Worm (Caenorhabditis elegans) whole organism, late embryonic: ENCODE data around the gene col-123.

Experiments
- F13H6.1 ChIP-seq: sonication (generic microtip); optimal IDR thresholded peaks from 2 replicates; lab custom pipeline; 2016; ENCODE audit warnings: missing genetic modification characterization, missing compliant biosample characterization
- K02D7.2 ChIP-seq: sonication (generic microtip); optimal IDR thresholded peaks from 2 replicates; lab custom pipeline; 2017; ENCODE audit warnings: mild to moderate bottlenecking, missing genetic modification characterization, missing compliant biosample characterization
- K09A11.1 ChIP-seq: sonication (generic microtip); optimal IDR thresholded peaks from 2 replicates; lab custom pipeline; 2017; ENCODE audit warnings: antibody characterized with exemption, mild to moderate bottlenecking, missing genetic modification characterization, missing compliant biosample characterization; ENCODE audit not compliant: insufficient read depth
- Y22D7AL.16 ChIP-seq: sonication (generic microtip); optimal IDR thresholded peaks from 2 replicates; lab custom pipeline; 2016; ENCODE audit warnings: missing genetic modification characterization, missing compliant biosample characterization
- ahr-1 ChIP-seq: sonication (generic microtip); optimal IDR thresholded peaks from 2 replicates; lab custom pipeline; 2016; ENCODE audit warnings: missing genetic modification characterization, missing compliant biosample characterization
- ama-1 ChIP-seq: fragments of 150-350 bp; optimal IDR thresholded peaks from 2 replicates; lab custom pipeline; 2014
- ceh-22 ChIP-seq: sonication (generic microtip); optimal IDR thresholded peaks from 2 replicates; lab custom pipeline; 2017; ENCODE audit warnings: missing biosample characterization, missing genetic modification characterization
- ceh-34 ChIP-seq: sonication (generic microtip); optimal IDR thresholded peaks from 2 replicates; lab custom pipeline; 2016; ENCODE audit warnings: mild to moderate bottlenecking, missing genetic modification characterization, missing compliant biosample characterization
- ceh-45 ChIP-seq: fragments of 200-800 bp; sonication (Bioruptor generic); IDR thresholded peaks from 2 replicates; pipeline ENCODE4 v1.3.6; 2022; ENCODE audit warnings: missing genetic modification reagents, missing genetic modification characterization, missing compliant biosample characterization
- ceh-48 ChIP-seq: sonication (generic microtip); optimal IDR thresholded peaks from 2 replicates; lab custom pipeline; 2016; ENCODE audit warnings: missing genetic modification characterization, inconsistent platforms, missing compliant biosample characterization
- ceh-9 ChIP-seq: sonication (generic microtip); optimal IDR thresholded peaks from 2 replicates; lab custom pipeline; 2016; ENCODE audit warnings: mild to moderate bottlenecking, missing genetic modification characterization, inconsistent platforms, missing compliant biosample characterization
- che-1 ChIP-seq: sonication (generic microtip); optimal IDR thresholded peaks from 2 replicates; lab custom pipeline; 2016; ENCODE audit warnings: mild to moderate bottlenecking, missing genetic modification characterization, missing compliant biosample characterization
- dve-1 ChIP-seq: sonication (generic microtip); optimal IDR thresholded peaks from 2 replicates; lab custom pipeline; 2017; ENCODE audit warnings: antibody characterized with exemption, mild to moderate bottlenecking, missing genetic modification characterization, missing compliant biosample characterization
- elt-4 ChIP-seq: sonication (generic microtip); optimal IDR thresholded peaks from 2 replicates; lab custom pipeline; 2016; ENCODE audit warnings: missing genetic modification characterization, missing compliant biosample characterization
- ets-4 ChIP-seq: sonication (generic microtip); optimal IDR thresholded peaks from 2 replicates; lab custom pipeline; 2016; ENCODE audit warnings: missing genetic modification characterization, missing compliant biosample characterization
- eyg-1 ChIP-seq: sonication (generic microtip); optimal IDR thresholded peaks from 2 replicates; lab custom pipeline; 2016; ENCODE audit warnings: missing genotype, missing genetic modification characterization, missing compliant biosample characterization
- fkh-10 ChIP-seq: fragments of 150-350 bp; optimal IDR thresholded peaks from 2 replicates; lab custom pipeline; 2014; ENCODE audit warnings: missing biosample characterization, missing genetic modification reagents, missing genetic modification characterization
- fkh-6 ChIP-seq: sonication (generic microtip); optimal IDR thresholded peaks from 2 replicates; lab custom pipeline; 2016; ENCODE audit warnings: missing genetic modification characterization, missing compliant biosample characterization
- hlh-8 ChIP-seq: sonication (generic microtip); optimal IDR thresholded peaks from 2 replicates; lab custom pipeline; 2016; ENCODE audit warnings: missing genotype, missing genetic modification characterization, missing compliant biosample characterization
- lim-6 ChIP-seq: sonication (generic microtip); optimal IDR thresholded peaks from 2 replicates; lab custom pipeline; 2016; ENCODE audit warnings: missing genetic modification characterization, missing compliant biosample characterization
- madf-2 ChIP-seq: sonication (generic microtip); optimal IDR thresholded peaks from 2 replicates; lab custom pipeline; 2017; ENCODE audit warnings: missing genetic modification characterization, missing compliant biosample characterization
- mec-3 ChIP-seq: sonication (generic microtip); optimal IDR thresholded peaks from 2 replicates; lab custom pipeline; 2016; ENCODE audit warnings: borderline replicate concordance, missing genetic modification characterization, missing compliant biosample characterization
- nhr-11 ChIP-seq: fragments of 150-350 bp; optimal IDR thresholded peaks from 2 replicates; lab custom pipeline; 2014; ENCODE audit warnings: missing biosample characterization, missing genetic modification characterization
- nhr-232 ChIP-seq: sonication (generic microtip); optimal IDR thresholded peaks from 2 replicates; lab custom pipeline; 2016; ENCODE audit warnings: missing genetic modification characterization, missing compliant biosample characterization
- npax-4 ChIP-seq: sonication (generic microtip); optimal IDR thresholded peaks from 2 replicates; lab custom pipeline; 2016; ENCODE audit warnings: missing genetic modification characterization, missing compliant biosample characterization
- odd-2 ChIP-seq: sonication (generic microtip); optimal IDR thresholded peaks from 2 replicates; lab custom pipeline; 2017; ENCODE audit warnings: antibody characterized with exemption, mild to moderate bottlenecking, missing genetic modification characterization, missing compliant biosample characterization
- pag-3 ChIP-seq: sonication (generic microtip); optimal IDR thresholded peaks from 2 replicates; lab custom pipeline; 2016; ENCODE audit warnings: missing compliant biosample characterization, missing genetic modification characterization, borderline replicate concordance
- pat-9 ChIP-seq: fragments of 200-800 bp; sonication (Bioruptor generic); optimal IDR thresholded peaks from 2 replicates; lab custom pipeline; 2018; ENCODE audit warnings: mild to moderate bottlenecking, missing genetic modification characterization, moderate library complexity, missing compliant biosample characterization
- pax-1 ChIP-seq: fragments of 150-350 bp; optimal IDR thresholded peaks from 2 replicates; lab custom pipeline; 2014; ENCODE audit warnings: missing biosample characterization, missing genetic modification characterization
- pqm-1 ChIP-seq: sonication (generic microtip); optimal IDR thresholded peaks from 2 replicates; lab custom pipeline; 2016; ENCODE audit warnings: missing genetic modification characterization, missing compliant biosample characterization
- pros-1 ChIP-seq: fragments of 150-350 bp; optimal IDR thresholded peaks from 2 replicates; lab custom pipeline; 2014; ENCODE audit warnings: missing biosample characterization, missing genetic modification reagents, missing genetic modification characterization
- rnt-1 ChIP-seq: sonication (generic microtip); optimal IDR thresholded peaks from 2 replicates; lab custom pipeline; 2016; ENCODE audit warnings: missing genetic modification characterization, missing compliant biosample characterization
- sdc-2 ChIP-seq: sonication (generic microtip); optimal IDR thresholded peaks from 2 replicates; lab custom pipeline; 2016; ENCODE audit warnings: missing genotype, missing genetic modification characterization, missing compliant biosample characterization
- sox-4 ChIP-seq: sonication (generic microtip); optimal IDR thresholded peaks from 2 replicates; lab custom pipeline; 2017; ENCODE audit warnings: mild to moderate bottlenecking, missing genetic modification characterization, inconsistent platforms, missing compliant biosample characterization
- syd-9 ChIP-seq: sonication (generic microtip); optimal IDR thresholded peaks from 2 replicates; lab custom pipeline; 2016; ENCODE audit warnings: mild to moderate bottlenecking, missing genetic modification characterization, moderate library complexity, missing compliant biosample characterization
- tbx-2 ChIP-seq: sonication (generic microtip); optimal IDR thresholded peaks from 2 replicates; lab custom pipeline; 2016; ENCODE audit warnings: missing genetic modification characterization, missing compliant biosample characterization
- unc-86 ChIP-seq: sonication (generic microtip); optimal IDR thresholded peaks from 2 replicates; lab custom pipeline; 2016; ENCODE audit warnings: missing genetic modification characterization, missing compliant biosample characterization

The col-123 gene

DNA sequence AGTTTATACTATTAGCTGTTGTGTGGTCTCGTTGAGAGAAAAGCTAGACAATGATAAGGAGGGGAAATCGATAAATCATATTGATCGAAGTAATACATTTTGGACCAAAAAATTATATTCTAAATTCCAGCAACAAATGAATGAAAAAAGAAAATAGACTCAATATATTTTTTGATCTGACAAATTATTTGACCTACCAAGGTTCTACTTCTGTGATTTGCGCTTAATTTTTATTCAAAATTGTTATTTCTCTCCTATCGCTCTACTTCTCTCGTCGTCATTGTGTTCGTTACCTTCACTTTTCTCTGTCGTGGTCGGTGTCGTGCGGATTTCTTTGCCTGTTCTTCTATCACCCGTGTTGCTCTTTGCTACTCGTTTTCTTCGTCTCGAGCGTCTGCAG is 37.2 kb downstream of the col-123 start:
- TF ChIP-seq nhr-232 (tag; lab: Kevin White, UChicago) (no peak), madf-2 (tag; lab: Kevin White, UChicago) (no peak), ceh-45 (no peak), mec-3 (no peak), npax-4 (tag; lab: Kevin White, UChicago) (no peak)

DNA sequence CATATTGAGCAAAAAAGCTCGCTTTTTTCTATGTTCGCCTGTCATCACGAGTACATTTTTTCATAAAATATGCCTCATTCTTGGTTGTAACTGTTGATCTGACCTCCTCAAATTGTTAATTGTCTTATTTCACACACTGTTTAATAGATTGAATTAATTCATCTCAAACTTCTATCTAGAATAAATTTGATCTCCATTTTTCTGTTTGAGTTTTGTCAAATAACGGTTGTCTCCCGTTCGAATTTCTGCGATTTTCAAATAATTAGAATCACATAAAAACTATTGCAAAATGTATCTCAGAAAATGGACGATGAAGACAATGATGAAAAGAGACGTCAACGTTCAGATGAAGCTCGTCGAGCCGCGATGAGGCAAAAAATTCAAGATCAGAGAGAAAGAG is 40.2 kb downstream of the col-123 start, which contains the start of gene K07F5.14:
Gene K07F5.14, plus strand, starts transcription at position 301 of the 400 bp plus-strand sequence.
- TF ChIP-seq ama-1 (no peak), hlh-8 (tag; lab: Kevin White, UChicago) (no peak), madf-2 (tag; lab: Kevin White, UChicago) (no peak), fkh-10 (GFP tag; lab: Kevin White, UChicago) (no peak), pqm-1 (no peak)

DNA sequence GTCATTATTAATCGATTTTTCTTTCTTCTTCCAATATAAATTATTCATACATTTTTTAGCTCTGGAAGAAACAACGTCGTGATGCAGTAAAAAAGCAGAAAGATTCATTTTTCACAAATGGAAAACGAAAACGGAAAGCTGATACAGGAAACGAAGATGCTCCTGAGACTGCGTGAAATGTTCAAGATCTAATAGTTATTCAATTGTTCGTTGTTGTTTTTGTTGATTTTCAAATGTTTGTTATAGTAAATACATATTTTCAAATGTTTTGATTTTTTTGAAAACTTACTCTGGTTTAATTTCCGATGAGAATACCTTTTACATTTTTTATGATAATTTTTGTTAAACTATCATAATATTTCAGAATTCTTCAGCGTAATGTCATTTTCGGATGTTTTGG is 42.1 kb downstream of the col-123 start, which contains the start of gene K07F5.16:
Gene K07F5.16, plus strand, starts transcription at position 301 of the 400 bp plus-strand sequence.
- no peak for TF ChIP-seq ceh-9 (tag; lab: Kevin White, UChicago)
- TF ChIP-seq ceh-34 (tag; lab: Kevin White, UChicago): no peak
- no peak for TF ChIP-seq K09A11.1 (tag; lab: Kevin White, UChicago)
- TF ChIP-seq ceh-45: no peak
- TF ChIP-seq unc-86 (tag; lab: Kevin White, UChicago): no peak
- TF ChIP-seq fkh-6 (tag; lab: Kevin White, UChicago): no peak
- no peak for TF ChIP-seq F13H6.1 (tag; lab: Kevin White, UChicago)
- no peak for TF ChIP-seq tbx-2
- TF ChIP-seq nhr-232 (tag; lab: Kevin White, UChicago): no peak
- no peak for TF ChIP-seq pag-3 (tag; lab: Kevin White, UChicago)
- no peak for TF ChIP-seq che-1 (tag; lab: Kevin White, UChicago)
- TF ChIP-seq ceh-22 (tag; lab: Kevin White, UChicago): no peak
- TF ChIP-seq Y22D7AL.16: no peak
- TF ChIP-seq sox-4 (tag; lab: Kevin White, UChicago): no peak
- no peak for TF ChIP-seq pax-1 (tag; lab: Kevin White, UChicago)
- TF ChIP-seq K02D7.2 (tag; lab: Kevin White, UChicago): no peak
- no peak for TF ChIP-seq pqm-1
- no peak for TF ChIP-seq dve-1 (tag; lab: Kevin White, UChicago)
- no peak for TF ChIP-seq lim-6
- no peak for TF ChIP-seq npax-4 (tag; lab: Kevin White, UChicago)

DNA sequence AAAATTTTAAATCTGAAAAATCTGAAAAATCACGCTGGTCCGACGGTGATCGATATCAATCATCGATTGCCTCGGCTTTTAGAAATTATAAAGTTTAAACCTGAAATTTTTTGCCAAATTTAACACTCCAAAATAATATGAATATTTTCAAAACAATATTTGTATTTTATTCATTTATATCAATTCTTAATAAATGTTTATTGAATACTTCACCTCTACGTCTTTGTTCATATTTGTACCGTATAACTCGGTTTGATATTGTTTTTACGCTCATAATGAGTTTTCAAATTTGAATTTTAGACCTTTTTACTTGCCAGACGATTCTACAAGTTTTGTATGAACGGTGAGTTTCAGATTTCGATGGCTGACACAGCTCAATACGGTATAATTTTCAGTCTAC is 43.1 kb downstream of the col-123 start, which contains the start of the genes K07F5.15 and K07F5.22:
Gene K07F5.15, plus strand, starts transcription at position 301 of the 400 bp plus-strand sequence.
Gene K07F5.22, plus strand, starts transcription at position 301 of the 400 bp plus-strand sequence.
- TF ChIP-seq sdc-2 (no peak), pros-1 (no peak), pat-9 (tag; lab: Kevin White, UChicago) (no peak), nhr-11 (tag; lab: Kevin White, UChicago) (no peak), eyg-1 (no peak), ahr-1 (tag; lab: Kevin White, UChicago) (no peak), rnt-1 (tag; lab: Kevin White, UChicago) (no peak)

DNA sequence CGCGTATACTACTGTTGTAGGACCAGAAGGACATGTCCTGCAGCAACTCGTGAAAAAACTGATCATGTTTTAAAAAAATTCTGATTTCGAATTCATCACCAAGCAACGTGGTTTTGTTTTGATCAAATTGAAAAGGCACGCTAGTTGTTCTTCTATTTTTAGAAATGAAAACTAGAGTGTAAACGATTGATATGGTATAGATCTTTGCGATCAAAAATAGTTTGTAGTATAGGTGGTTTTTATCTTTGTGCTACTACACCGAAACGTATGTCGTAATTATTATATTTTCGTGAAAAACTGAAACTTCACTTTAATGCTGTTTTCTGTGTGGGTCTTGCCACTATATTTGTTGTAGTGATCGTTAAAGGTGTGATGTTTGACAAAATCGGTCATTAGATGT is 45.1 kb downstream of the col-123 start:
- TF ChIP-seq sox-4 (tag; lab: Kevin White, UChicago) (no peak), ets-4 (tag; lab: Kevin White, UChicago) (no peak), fkh-10 (GFP tag; lab: Kevin White, UChicago) (no peak), syd-9 (tag; lab: Kevin White, UChicago) (no peak), odd-2 (tag; lab: Kevin White, UChicago) (no peak), elt-4 (tag; lab: Kevin White, UChicago) (no peak), pag-3 (tag; lab: Kevin White, UChicago) (no peak), ceh-48 (tag; lab: Kevin White, UChicago) (no peak)
